Fruit fly (Drosophila melanogaster) whole organism, prepupa: ENCODE results near the gene CG13603.

ENCODE experiments used
- CG16779 ChIP-seq: fragments of 200-800 bp; sonication (Bioruptor generic); optimal IDR thresholded peaks from 3 replicates; lab custom pipeline; 2017; ENCODE audit warnings: missing biosample characterization, mild to moderate bottlenecking, missing genetic modification characterization
- CG32006 ChIP-seq: fragments of 200-800 bp; sonication (Bioruptor generic); optimal IDR thresholded peaks from 3 replicates; lab custom pipeline; 2017; ENCODE audit warnings: missing biosample characterization, mild to moderate bottlenecking, missing genetic modification characterization
- CG34406 ChIP-seq: fragments of 200-800 bp; sonication (Bioruptor generic); optimal IDR thresholded peaks from 3 replicates; lab custom pipeline; 2016; ENCODE audit warnings: missing biosample characterization, missing genetic modification characterization
- CG6854 ChIP-seq: fragments of 200-800 bp; sonication (Bioruptor generic); optimal IDR thresholded peaks from 2 replicates; lab custom pipeline; 2017; ENCODE audit warnings: missing biosample characterization, mild to moderate bottlenecking, missing genetic modification characterization
- acj6 ChIP-seq: fragments of 200-800 bp; sonication (Bioruptor generic); optimal IDR thresholded peaks from 3 replicates; lab custom pipeline; 2016; ENCODE audit warnings: missing biosample characterization, missing genetic modification characterization

DNA sequence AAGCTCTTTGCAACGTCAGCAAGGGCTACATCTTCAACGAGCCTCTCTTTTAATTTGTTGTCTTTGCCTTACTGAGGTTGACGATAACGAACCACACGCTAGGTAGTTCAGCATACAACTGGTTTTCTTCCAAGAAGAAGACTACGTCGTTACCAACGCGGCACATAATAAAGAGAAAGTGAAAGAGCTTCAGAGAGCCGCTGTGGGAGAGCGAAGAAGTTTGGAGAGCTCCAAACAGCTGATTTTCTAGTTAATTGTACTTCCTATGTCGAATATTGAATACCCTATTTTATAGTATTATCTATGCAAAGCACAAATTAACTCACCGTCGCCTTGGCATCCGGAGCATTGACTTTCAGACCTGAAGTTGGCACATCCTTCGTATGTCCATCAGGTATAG is 31.0 kb downstream of the CG13603 start:
- no peak for TF ChIP-seq acj6
- TF ChIP-seq CG34406 (GFP tag; lab: Kevin White, UChicago) = no peak
- no peak for TF ChIP-seq CG16779 (tag; lab: Kevin White, UChicago)
- peak; percentile 56 for TF ChIP-seq CG6854 (GFP tag; lab: Kevin White, UChicago)
- no peak for TF ChIP-seq CG32006 (GFP tag; lab: Kevin White, UChicago)
